Worm (Caenorhabditis elegans): Measurements from ENCODE around the gene C30G4.4.
A peak's percentile ranks its signal among the peaks of the same experiment; 100 is the strongest.

C30G4.4 gene

ce11 chrX:17055481-17055835 is 16.5 kb downstream of the C30G4.4 start, which contains the start of gene gcy-11:
gcy-11 (minus strand) TSS chrX:17055581.
- TF ChIP-seq T22C8.4 (GFP tag; IDR thresholded peaks at IDR 0.05), result no peak
- no peak for TF ChIP-seq ztf-23 (GFP tag; IDR thresholded peaks at IDR 0.05)
- TF ChIP-seq flt-1 (GFP tag; IDR thresholded peaks at IDR 0.05), result no peak
- no peak for TF ChIP-seq ztf-29 (GFP tag; IDR thresholded peaks at IDR 0.05)
- TF ChIP-seq cog-1 (tag; optimal IDR thresholded peaks at IDR 0.05), result no peak
- no peak for TF ChIP-seq tab-1 (GFP tag; IDR thresholded peaks at IDR 0.05)
- no peak for TF ChIP-seq ref-1 (GFP tag; conservative IDR thresholded peaks at IDR 0.05)
- no peak for TF ChIP-seq klf-2 (GFP tag; conservative IDR thresholded peaks at IDR 0.05)
- TF ChIP-seq med-1 (GFP tag; optimal IDR thresholded peaks at IDR 0.05; ENCODE audit: insufficient read depth), result no peak

- TF ChIP-seq flt-1 (GFP tag; IDR thresholded peaks at IDR 0.05), result no peak
- TF ChIP-seq med-1 (GFP tag; optimal IDR thresholded peaks at IDR 0.05; ENCODE audit: insufficient read depth), result no peak
- TF ChIP-seq T22C8.4 (GFP tag; IDR thresholded peaks at IDR 0.05), result no peak
- no peak for TF ChIP-seq ztf-29 (GFP tag; IDR thresholded peaks at IDR 0.05)
Observed at ce11 chrX:17054121-17054520, 17.9 kb downstream of the C30G4.4 start.

ce11 chrX:17045529-17045928 is 26.5 kb downstream of the C30G4.4 start, which contains the start of gene C30G4.2:
C30G4.2 (minus strand) TSS chrX:17045629.
- TF ChIP-seq ref-1 (GFP tag; conservative IDR thresholded peaks at IDR 0.05) (no peak), ztf-23 (GFP tag; IDR thresholded peaks at IDR 0.05) (no peak), T22C8.4 (GFP tag; IDR thresholded peaks at IDR 0.05) (no peak), med-1 (GFP tag; optimal IDR thresholded peaks at IDR 0.05; ENCODE audit: insufficient read depth) (no peak), flt-1 (GFP tag; IDR thresholded peaks at IDR 0.05) (no peak), klf-2 (GFP tag; conservative IDR thresholded peaks at IDR 0.05) (no peak), ztf-29 (GFP tag; IDR thresholded peaks at IDR 0.05) (no peak), cog-1 (tag; optimal IDR thresholded peaks at IDR 0.05) (no peak), tab-1 (GFP tag; IDR thresholded peaks at IDR 0.05) (no peak)

- TF ChIP-seq ztf-23 (GFP tag; IDR thresholded peaks at IDR 0.05), result no peak
- TF ChIP-seq flt-1 (GFP tag; IDR thresholded peaks at IDR 0.05), result no peak
- no peak for TF ChIP-seq cog-1 (tag; optimal IDR thresholded peaks at IDR 0.05)
- no peak for TF ChIP-seq T22C8.4 (GFP tag; IDR thresholded peaks at IDR 0.05)
Observed at ce11 chrX:17042946-17043345, 29.0 kb downstream of the C30G4.4 start, which contains the start of gene F35B3.7. F35B3.7 (minus strand) TSS chrX:17043078.

- TF ChIP-seq med-1 (GFP tag; optimal IDR thresholded peaks at IDR 0.05; ENCODE audit: insufficient read depth), result no peak
- TF ChIP-seq cog-1 (tag; optimal IDR thresholded peaks at IDR 0.05), result no peak
- TF ChIP-seq ref-1 (GFP tag; conservative IDR thresholded peaks at IDR 0.05), result no peak
- no peak for TF ChIP-seq ztf-23 (GFP tag; IDR thresholded peaks at IDR 0.05)
- TF ChIP-seq ztf-29 (GFP tag; IDR thresholded peaks at IDR 0.05), result no peak
- no peak for TF ChIP-seq tab-1 (GFP tag; IDR thresholded peaks at IDR 0.05)
- TF ChIP-seq flt-1 (GFP tag; IDR thresholded peaks at IDR 0.05), result no peak
- no peak for TF ChIP-seq klf-2 (GFP tag; conservative IDR thresholded peaks at IDR 0.05)
- no peak for TF ChIP-seq T22C8.4 (GFP tag; IDR thresholded peaks at IDR 0.05)
Observed at ce11 chrX:17041571-17041970, 30.4 kb downstream of the C30G4.4 start.

ce11 chrX:17038616-17039015 is 33.4 kb downstream of the C30G4.4 start:
- TF ChIP-seq ref-1 (GFP tag; conservative IDR thresholded peaks at IDR 0.05) (no peak), T22C8.4 (GFP tag; IDR thresholded peaks at IDR 0.05) (no peak), ztf-29 (GFP tag; IDR thresholded peaks at IDR 0.05) (no peak), med-1 (GFP tag; optimal IDR thresholded peaks at IDR 0.05; ENCODE audit: insufficient read depth) (no peak), klf-2 (GFP tag; conservative IDR thresholded peaks at IDR 0.05) (no peak), cog-1 (tag; optimal IDR thresholded peaks at IDR 0.05) (no peak)

ce11 chrX:17034773-17035172 is 37.2 kb downstream of the C30G4.4 start:
- TF ChIP-seq tab-1 (GFP tag; IDR thresholded peaks at IDR 0.05) (no peak), klf-2 (GFP tag; conservative IDR thresholded peaks at IDR 0.05) (no peak), med-1 (GFP tag; optimal IDR thresholded peaks at IDR 0.05; ENCODE audit: insufficient read depth) (no peak), ztf-23 (GFP tag; IDR thresholded peaks at IDR 0.05) (no peak), flt-1 (GFP tag; IDR thresholded peaks at IDR 0.05) (no peak), cog-1 (tag; optimal IDR thresholded peaks at IDR 0.05) (no peak), T22C8.4 (GFP tag; IDR thresholded peaks at IDR 0.05) (no peak), ref-1 (GFP tag; conservative IDR thresholded peaks at IDR 0.05) (no peak), ztf-29 (GFP tag; IDR thresholded peaks at IDR 0.05) (no peak)

- no peak for TF ChIP-seq klf-2 (GFP tag; conservative IDR thresholded peaks at IDR 0.05)
- TF ChIP-seq ztf-29 (GFP tag; IDR thresholded peaks at IDR 0.05), result no peak
Observed at ce11 chrX:17034193-17034592, 37.8 kb downstream of the C30G4.4 start.

ce11 chrX:17030169-17030914 is 41.6 kb downstream of the C30G4.4 start, which contains the start of gene ptrn-1:
ptrn-1 (minus strand) TSS chrX:17030219.
- TF ChIP-seq flt-1 (GFP tag; IDR thresholded peaks at IDR 0.05) (peak; percentile 53; the same call in 1 of the 2 replicates), ztf-29 (GFP tag; IDR thresholded peaks at IDR 0.05) (no peak), cog-1 (tag; optimal IDR thresholded peaks at IDR 0.05) (peak; percentile 78), ztf-23 (GFP tag; IDR thresholded peaks at IDR 0.05) (peak; percentile 77; the same call in 1 of the 2 replicates)

- TF ChIP-seq tab-1 (GFP tag; IDR thresholded peaks at IDR 0.05), result no peak
- TF ChIP-seq ztf-29 (GFP tag; IDR thresholded peaks at IDR 0.05), result no peak
- TF ChIP-seq klf-2 (GFP tag; conservative IDR thresholded peaks at IDR 0.05), result no peak
- no peak for TF ChIP-seq cog-1 (tag; optimal IDR thresholded peaks at IDR 0.05)
- no peak for TF ChIP-seq med-1 (GFP tag; optimal IDR thresholded peaks at IDR 0.05; ENCODE audit: insufficient read depth)
Observed at ce11 chrX:17020858-17021257, 51.1 kb downstream of the C30G4.4 start, which contains the start of gene F35B3.4. F35B3.4 (minus strand) TSS chrX:17020958.
